Fruit fly (Drosophila melanogaster): ENCODE measurements around the gene kmg.
A peak's percentile ranks its signal among the peaks of the same experiment; 100 is the strongest.

kmg gene

DNA sequence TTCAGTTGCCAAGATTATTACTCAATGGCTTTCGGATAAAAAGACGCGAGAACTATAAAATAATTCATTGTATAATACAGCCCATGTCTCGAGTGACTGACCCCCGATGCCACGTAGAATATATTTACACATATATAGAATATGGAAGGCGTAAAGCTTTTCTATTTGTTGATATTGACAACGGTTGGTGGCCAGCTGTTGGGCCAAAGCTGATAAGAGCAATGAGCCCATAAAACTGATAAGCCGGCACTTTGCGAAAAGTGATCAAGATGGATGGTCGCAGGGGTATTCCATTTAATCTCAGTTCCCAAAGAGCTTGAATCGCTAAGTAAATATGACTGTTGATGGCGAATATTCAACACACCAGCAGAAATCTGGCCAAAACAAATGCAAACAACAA lies 30.2 kb downstream of the kmg start (continued):
- TF ChIP-seq lilli (GFP tag; optimal IDR thresholded peaks at IDR 0.05): no peak
- TF ChIP-seq crp (GFP tag; optimal IDR thresholded peaks at IDR 0.05): peak in 1 of 2 experiments; percentile 34
- no peak for TF ChIP-seq Dfd (GFP tag; optimal IDR thresholded peaks at IDR 0.05)
- no peak for TF ChIP-seq Hmx (GFP tag; optimal IDR thresholded peaks at IDR 0.05)
- no peak for TF ChIP-seq CG15601 (tag; optimal IDR thresholded peaks at IDR 0.05)
- TF ChIP-seq dmrt99B (tag; optimal IDR thresholded peaks at IDR 0.05): no peak
- peak; percentile 17 for TF ChIP-seq BtbVII (GFP tag; optimal IDR thresholded peaks at IDR 0.05)
- no peak for TF ChIP-seq Asciz (GFP tag; optimal IDR thresholded peaks at IDR 0.05)
- TF ChIP-seq CG3995 (GFP tag; optimal IDR thresholded peaks at IDR 0.05): no peak
- no peak for TF ChIP-seq NfI (GFP tag; optimal IDR thresholded peaks at IDR 0.05)
- TF ChIP-seq Aef1 (GFP tag; IDR thresholded peaks at IDR 0.05): no peak
- peak; percentile 62 for TF ChIP-seq Med (GFP tag)
- no peak for TF ChIP-seq shn (GFP tag; optimal IDR thresholded peaks at IDR 0.05)
- no peak for TF ChIP-seq bowl (GFP tag; IDR thresholded peaks at IDR 0.05)
- no peak for TF ChIP-seq Ssrp (tag; optimal IDR thresholded peaks at IDR 0.05)
- TF ChIP-seq tgo (GFP tag; IDR thresholded peaks at IDR 0.05): no peak
- TF ChIP-seq NK7.1 (GFP tag; optimal IDR thresholded peaks at IDR 0.05): no peak
- no peak for TF ChIP-seq CG7357 (GFP tag; IDR thresholded peaks at IDR 0.05)
- TF ChIP-seq CG1024 (GFP tag; IDR thresholded peaks at IDR 0.05): no peak
- TF ChIP-seq Hand (GFP tag; optimal IDR thresholded peaks at IDR 0.05): peak; percentile 10
- no peak for TF ChIP-seq CG8924 (tag; optimal IDR thresholded peaks at IDR 0.05)
- TF ChIP-seq dan (GFP tag; IDR thresholded peaks at IDR 0.05): no peak
- no peak for TF ChIP-seq yki (optimal IDR thresholded peaks at IDR 0.05)
- peak; percentile 89 for TF ChIP-seq sug (tag; optimal IDR thresholded peaks at IDR 0.05)
- no peak for TF ChIP-seq trh (GFP tag; optimal IDR thresholded peaks at IDR 0.05)
- TF ChIP-seq CG32772 (GFP tag; IDR thresholded peaks at IDR 0.05): no peak
- TF ChIP-seq CG34376 (GFP tag; optimal IDR thresholded peaks at IDR 0.05): peak; percentile 91
- peak in 1 of 2 experiments; percentile 86 for TF ChIP-seq Pdp1 (GFP tag; optimal IDR thresholded peaks at IDR 0.05)
- peak; percentile 11 for TF ChIP-seq sens (GFP tag)
- no peak for TF ChIP-seq otp (GFP tag; IDR thresholded peaks at IDR 0.05)
- no peak for TF ChIP-seq CG17186 (GFP tag; optimal IDR thresholded peaks at IDR 0.05)
- peak; percentile 43; the same call in 1 of the 2 replicates for TF ChIP-seq Atf6 (GFP tag; IDR thresholded peaks at IDR 0.05)
- peak; percentile 90 for TF ChIP-seq lab (GFP tag; optimal IDR thresholded peaks at IDR 0.05)
- no peak for TF ChIP-seq D19A (tag; optimal IDR thresholded peaks at IDR 0.05)
- peak; percentile 25 for TF ChIP-seq Fer1 (GFP tag; optimal IDR thresholded peaks at IDR 0.05)
- TF ChIP-seq rib (GFP tag; IDR thresholded peaks at IDR 0.05): peak; percentile 76; the same call in 1 of the 2 replicates
- no peak for TF ChIP-seq ap (GFP tag; IDR thresholded peaks at IDR 0.05)
- TF ChIP-seq CG18011 (GFP tag; optimal IDR thresholded peaks at IDR 0.05): no peak
- TF ChIP-seq MTF-1 (GFP tag; optimal IDR thresholded peaks at IDR 0.05; ENCODE audit: borderline replicate concordance): peak; percentile 32
- 0 out of 3 replicates have a peak, but pooled peaks have one; percentile 10 for TF ChIP-seq so (GFP tag; IDR thresholded peaks at IDR 0.05)
- TF ChIP-seq chinmo (GFP tag; IDR thresholded peaks at IDR 0.05; ENCODE audit: partially characterized antibody): no peak
- TF ChIP-seq Nf-YC (tag; optimal IDR thresholded peaks at IDR 0.05): no peak
- TF ChIP-seq eve (GFP tag; optimal IDR thresholded peaks at IDR 0.05): no peak
- no peak for TF ChIP-seq CG11696 (GFP tag; IDR thresholded peaks at IDR 0.05)
- TF ChIP-seq CG7271 (tag; optimal IDR thresholded peaks at IDR 0.05): no peak
- no peak; the same call in 1 of the 2 replicates for TF ChIP-seq CG32532 (GFP tag; IDR thresholded peaks at IDR 0.05)
- no peak for TF ChIP-seq Dll (GFP tag; IDR thresholded peaks at IDR 0.05; ENCODE audit: partially characterized antibody)
- TF ChIP-seq exex (tag; optimal IDR thresholded peaks at IDR 0.05): peak; percentile 87
- TF ChIP-seq CG17359 (tag; optimal IDR thresholded peaks at IDR 0.05): no peak
- no peak for TF ChIP-seq zfh2 (GFP tag; optimal IDR thresholded peaks at IDR 0.05)
- TF ChIP-seq Blimp-1 (GFP tag; optimal IDR thresholded peaks at IDR 0.05): no peak

Measured in whole organism, embryonic.